Worm (Caenorhabditis elegans) whole organism, L1 larva: ENCODE data around the gene col-3.

Experiments
- dpl-1 ChIP-seq, 3 experiments: fragments of 150-350 bp in 2 of 3; sonication (generic microtip) in 1 of 3; optimal IDR thresholded peaks; 2 replicates each; lab custom pipeline; 2014 to 2017; ENCODE audit warnings: missing biosample characterization in 3 of 3, missing genetic modification characterization in 3 of 3, missing genetic modification reagents in 3 of 3
- fos-1 ChIP-seq: fragments of 150-350 bp; optimal IDR thresholded peaks from 2 replicates; lab custom pipeline; 2014; ENCODE audit warnings: missing biosample characterization, missing genetic modification characterization
- lin-35 ChIP-seq, 2 experiments: fragments of 150-350 bp; optimal IDR thresholded peaks; 2 replicates each; lab custom pipeline; 2014; ENCODE audit warnings: missing biosample characterization in 2 of 2, missing genetic modification characterization in 2 of 2, missing genetic modification reagents in 2 of 2
- nhr-19 ChIP-seq: fragments of 200-800 bp; sonication (Bioruptor generic); conservative IDR thresholded peaks from 2 replicates; pipeline ENCODE4 v1.3.6; 2022; ENCODE audit warnings: missing genetic modification characterization, missing compliant biosample characterization
- nhr-28 ChIP-seq: fragments of 150-350 bp; optimal IDR thresholded peaks from 2 replicates; lab custom pipeline; 2014; ENCODE audit warnings: missing biosample characterization, missing genetic modification characterization
- nhr-47 ChIP-seq: sonication (generic microtip); optimal IDR thresholded peaks from 2 replicates; lab custom pipeline; 2016; ENCODE audit warnings: mild to moderate bottlenecking, missing genetic modification characterization, moderate library complexity, missing compliant biosample characterization
- nhr-85 ChIP-seq: sonication (generic microtip); peaks from one replicate; lab custom pipeline; 2016; ENCODE audit warnings: missing genetic modification characterization, inconsistent platforms, missing compliant biosample characterization
- nhr-90 ChIP-seq: sonication (generic microtip); optimal IDR thresholded peaks from 2 replicates; lab custom pipeline; 2016; ENCODE audit warnings: mild to moderate bottlenecking, missing genetic modification characterization, missing compliant biosample characterization; ENCODE audit not compliant: poor library complexity
- unc-62 ChIP-seq: fragments of 150-350 bp; optimal IDR thresholded peaks from 2 replicates; lab custom pipeline; 2014; ENCODE audit warnings: missing biosample characterization, missing genetic modification reagents, missing genetic modification characterization

DNA sequence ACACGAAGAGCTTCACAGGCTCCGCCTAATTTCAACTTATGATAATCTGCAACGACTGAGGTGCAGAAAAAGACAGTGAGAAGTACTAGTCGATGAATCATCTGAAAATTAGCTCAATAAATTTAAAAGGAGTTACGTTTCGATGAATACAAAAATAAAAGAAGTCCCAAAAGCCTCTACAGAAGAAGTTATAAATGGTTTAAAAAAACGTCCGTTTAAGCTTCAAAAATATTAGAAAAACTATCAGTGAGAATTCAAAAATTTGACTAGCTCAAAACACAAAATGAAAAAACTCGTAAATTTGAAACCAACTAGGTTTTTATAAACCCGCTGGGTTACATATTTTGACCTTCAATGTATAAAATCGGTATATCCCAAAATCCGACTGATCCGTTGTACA, 31.4 kb downstream of the col-3 start, which contains the start of gene T11B7.5:
- TF ChIP-seq nhr-90 (tag; lab: Kevin White, UChicago): no peak
- TF ChIP-seq nhr-47 (tag; lab: Kevin White, UChicago): no peak
- no peak for TF ChIP-seq nhr-19 (GFP tag; lab: Robert Waterston, UW)
- no peak for TF ChIP-seq unc-62 (GFP tag; lab: Kevin White, UChicago)
- no peak for TF ChIP-seq lin-35 (GFP tag; optimal IDR thresholded peaks at IDR 0.05; lab: Kevin White, UChicago)
- no peak for TF ChIP-seq nhr-85 (tag; lab: Kevin White, UChicago)
- TF ChIP-seq fos-1 (tag; lab: Kevin White, UChicago): no peak
- no peak for TF ChIP-seq dpl-1 (GFP tag; optimal IDR thresholded peaks at IDR 0.05; lab: Kevin White, UChicago)
- no peak for TF ChIP-seq nhr-28 (tag; lab: Kevin White, UChicago)
